Worm (Caenorhabditis elegans): ENCODE data around the gene unc-47.
A peak's percentile ranks its signal among the peaks of the same experiment; 100 is the strongest.

The unc-47 gene

DNA sequence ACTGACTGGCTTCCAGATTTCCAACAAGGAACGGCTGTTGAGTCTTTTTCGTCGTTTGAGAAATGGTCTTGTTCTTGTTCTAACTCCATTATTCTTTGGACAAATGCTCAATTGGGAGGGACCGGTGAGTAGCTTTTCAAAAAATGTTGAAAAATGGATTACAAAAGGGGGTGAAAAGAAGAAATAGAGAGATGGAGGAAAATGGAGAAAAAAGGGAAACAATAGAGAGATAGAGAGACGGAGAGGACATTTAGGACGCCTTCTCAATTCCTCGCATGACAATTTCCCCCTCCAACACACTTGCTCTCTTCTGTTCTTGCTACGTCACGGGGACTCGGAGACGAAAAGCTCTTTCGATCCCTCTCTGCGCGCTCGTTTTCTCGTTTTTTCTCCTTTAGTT lies 33.1 kb downstream of the unc-47 start:
- TF ChIP-seq egl-44 (GFP tag; IDR thresholded peaks at IDR 0.05) (no peak), K11D2.4 (GFP tag; IDR thresholded peaks at IDR 0.05) (peak; percentile 48; the same call in 1 of the 2 replicates), let-526 (GFP tag; IDR thresholded peaks at IDR 0.05) (0 out of 2 replicates have a peak, but pooled peaks have one; percentile 7), lin-35 (GFP tag; optimal IDR thresholded peaks at IDR 0.05) (peak in 1 of 3 experiments; percentile 27), hmg-1.2 (GFP tag; IDR thresholded peaks at IDR 0.05) (peak; percentile 34; the same call in 1 of the 2 replicates), gei-17 (GFP tag; optimal IDR thresholded peaks at IDR 0.05) (no peak), zfh-2 (GFP tag; conservative IDR thresholded peaks at IDR 0.05) (no peak; the same call in 1 of the 2 replicates), ekl-4 (GFP tag; IDR thresholded peaks at IDR 0.05) (0 out of 2 replicates have a peak, but pooled peaks have one; percentile 29), nfyb-1 (GFP tag; IDR thresholded peaks at IDR 0.05) (peak; percentile 63; the same call in 1 of the 2 replicates), rcor-1 (GFP tag; IDR thresholded peaks at IDR 0.05) (0 out of 2 replicates have a peak, but pooled peaks have one; percentile 8), nhr-80 (tag; optimal IDR thresholded peaks at IDR 0.05) (no peak), K12H6.12 (tag; optimal IDR thresholded peaks at IDR 0.05) (peak; percentile 49), cebp-1 (GFP tag; IDR thresholded peaks at IDR 0.05) (no peak), cebp-1 (tag; optimal IDR thresholded peaks at IDR 0.05) (peak; percentile 33), ceh-27 (GFP tag; optimal IDR thresholded peaks at IDR 0.05) (peak; percentile 2)

DNA sequence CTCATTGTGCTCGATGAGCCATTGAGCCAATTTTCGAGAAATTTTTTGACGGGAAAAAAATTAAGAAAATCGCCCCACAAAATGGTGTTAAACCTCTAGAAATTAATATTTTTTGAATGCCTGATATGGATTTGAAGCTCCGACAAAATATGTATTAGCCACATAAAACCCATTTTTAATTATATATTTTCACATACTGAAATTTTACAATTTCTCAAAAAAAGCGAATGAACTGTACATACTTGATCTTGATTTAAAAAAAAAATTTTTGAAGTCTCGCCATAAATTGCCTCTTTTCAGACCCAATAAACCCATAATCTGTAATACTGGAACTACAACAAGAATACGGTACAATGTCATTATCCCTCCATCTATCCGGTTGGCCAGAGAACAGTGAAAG lies 33.6 kb downstream of the unc-47 start, which contains the start of gene nac-3:
nac-3 (plus strand) TSS at position 301 of the 400 bp plus-strand sequence.
- TF ChIP-seq efl-1 (GFP tag; optimal IDR thresholded peaks at IDR 0.05): no peak
- no peak for TF ChIP-seq ztf-25 (GFP tag; IDR thresholded peaks at IDR 0.05)
- no peak for TF ChIP-seq nfya-2 (GFP tag; IDR thresholded peaks at IDR 0.05)
- no peak for TF ChIP-seq hmg-1.2 (GFP tag; IDR thresholded peaks at IDR 0.05)
- no peak for TF ChIP-seq F10E7.11 (tag; optimal IDR thresholded peaks at IDR 0.05)
- no peak for TF ChIP-seq lag-1 (GFP tag; IDR thresholded peaks at IDR 0.05)
- no peak for TF ChIP-seq rpc-1 (optimal IDR thresholded peaks at IDR 0.05)
- TF ChIP-seq rpc-1 (tag; optimal IDR thresholded peaks at IDR 0.05): no peak

DNA sequence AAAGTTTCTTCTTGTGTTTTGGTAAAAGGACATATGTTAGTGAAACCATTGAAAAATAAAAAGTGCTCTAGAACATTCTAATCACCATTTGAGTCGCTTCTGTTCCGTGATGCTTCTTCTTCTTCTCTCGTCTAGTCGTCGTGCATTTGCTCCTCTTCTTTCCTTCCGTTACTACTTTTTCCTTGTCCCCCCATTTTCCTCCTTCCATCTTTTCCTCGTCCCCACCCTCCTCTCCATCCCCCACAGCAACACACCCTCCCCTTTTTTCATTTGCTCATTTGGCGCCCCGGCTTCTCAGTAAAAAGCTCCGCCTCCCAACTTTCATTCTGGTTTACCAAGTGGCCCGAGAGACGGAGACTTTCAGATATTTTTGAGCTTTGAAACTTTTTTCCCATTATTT lies 34.3 kb downstream of the unc-47 start:
- TF ChIP-seq ama-1 (optimal IDR thresholded peaks at IDR 0.05): no peak
- no peak for TF ChIP-seq ama-1 (GFP tag; optimal IDR thresholded peaks at IDR 0.05)
- no peak for TF ChIP-seq aptf-2 (GFP tag; conservative IDR thresholded peaks at IDR 0.05)
- no peak for TF ChIP-seq madf-6 (GFP tag; IDR thresholded peaks at IDR 0.05)
- no peak for TF ChIP-seq lsl-1 (GFP tag; optimal IDR thresholded peaks at IDR 0.05)
- peak; percentile 72 for TF ChIP-seq K12H6.12 (tag; optimal IDR thresholded peaks at IDR 0.05)
- no peak for TF ChIP-seq mxl-1 (tag; optimal IDR thresholded peaks at IDR 0.05)
- no peak for TF ChIP-seq rcor-1 (GFP tag; IDR thresholded peaks at IDR 0.05)
- no peak for TF ChIP-seq F23B12.7 (tag; optimal IDR thresholded peaks at IDR 0.05; ENCODE audit: insufficient read depth)
- no peak for TF ChIP-seq ztf-25 (GFP tag; IDR thresholded peaks at IDR 0.05)
- TF ChIP-seq B0261.1 (tag; optimal IDR thresholded peaks at IDR 0.05): no peak
- no peak for TF ChIP-seq snpc-3.4 (tag; optimal IDR thresholded peaks at IDR 0.05)
- peak; percentile 88 for TF ChIP-seq zfh-2 (GFP tag; conservative IDR thresholded peaks at IDR 0.05)
- TF ChIP-seq egl-44 (GFP tag; IDR thresholded peaks at IDR 0.05): no peak
- TF ChIP-seq F49E8.2 (tag; optimal IDR thresholded peaks at IDR 0.05; ENCODE audit: insufficient read depth): no peak
- TF ChIP-seq repo-1 (tag; optimal IDR thresholded peaks at IDR 0.05): no peak
- TF ChIP-seq nfyb-1 (GFP tag; IDR thresholded peaks at IDR 0.05): 0 out of 2 replicates have a peak, but pooled peaks have one; percentile 23
- TF ChIP-seq rec-8 (tag; optimal IDR thresholded peaks at IDR 0.05): no peak
- TF ChIP-seq ceh-58 (GFP tag; IDR thresholded peaks at IDR 0.05): no peak
- no peak for TF ChIP-seq ceh-40 (GFP tag; IDR thresholded peaks at IDR 0.05)
- no peak for TF ChIP-seq nfya-2 (GFP tag; IDR thresholded peaks at IDR 0.05)
- no peak for TF ChIP-seq lin-35 (GFP tag; optimal IDR thresholded peaks at IDR 0.05)
- TF ChIP-seq him-1 (tag; optimal IDR thresholded peaks at IDR 0.05): no peak
- TF ChIP-seq mcd-1 (GFP tag; IDR thresholded peaks at IDR 0.05): 0 out of 2 replicates have a peak, but pooled peaks have one; percentile 14
- TF ChIP-seq attf-5 (GFP tag; optimal IDR thresholded peaks at IDR 0.05): peak; percentile 14
- TF ChIP-seq lin-54 (GFP tag; optimal IDR thresholded peaks at IDR 0.05): no peak
- no peak for TF ChIP-seq Y67H2A.10 (GFP tag; conservative IDR thresholded peaks at IDR 0.05)
- no peak for TF ChIP-seq F57C9.4 (tag; optimal IDR thresholded peaks at IDR 0.05)
- peak; percentile 25 for TF ChIP-seq ztf-22 (GFP tag; optimal IDR thresholded peaks at IDR 0.05)
- no peak for TF ChIP-seq lin-40 (tag; optimal IDR thresholded peaks at IDR 0.05)
- TF ChIP-seq ceh-79 (tag; optimal IDR thresholded peaks at IDR 0.05): no peak
- no peak for TF ChIP-seq let-526 (GFP tag; IDR thresholded peaks at IDR 0.05)
- no peak for TF ChIP-seq K11D2.4 (GFP tag; IDR thresholded peaks at IDR 0.05)
